Worm (Caenorhabditis elegans) whole organism, early embryonic: ENCODE results near the gene ift-74.

Experiments
- ama-1 ChIP-seq: fragments of 150-350 bp; optimal IDR thresholded peaks from 2 replicates; lab custom pipeline; 2014
- tbx-37 ChIP-seq: fragments of 200-800 bp; sonication (Bioruptor generic); conservative IDR thresholded peaks from 2 replicates; pipeline ENCODE4 v1.3.6; 2022; ENCODE audit warnings: missing genetic modification reagents, missing genetic modification characterization, missing compliant biosample characterization

- TF ChIP-seq tbx-37 (GFP tag; lab: Robert Waterston, UW) (no peak), ama-1 (lab: Kevin White, UChicago) (no peak)
These were observed 42.0 kb upstream of the ift-74 start for ce11 chrII:6637854-6638253.
